Worm (Caenorhabditis elegans) whole organism, L1 larva: ENCODE measurements around the gene drd-5.

ENCODE experiments used
- fos-1 ChIP-seq: fragments of 150-350 bp; optimal IDR thresholded peaks from 2 replicates; lab custom pipeline; 2014; ENCODE audit warnings: missing biosample characterization, missing genetic modification characterization
- jun-1 ChIP-seq: fragments of 150-350 bp; optimal IDR thresholded peaks from 2 replicates; lab custom pipeline; 2014; ENCODE audit warnings: missing biosample characterization, missing genetic modification reagents, missing genetic modification characterization
- skn-1 ChIP-seq: fragments of 150-350 bp; optimal IDR thresholded peaks from 2 replicates; lab custom pipeline; 2014; ENCODE audit warnings: missing biosample characterization, missing genetic modification characterization
- unc-62 ChIP-seq: fragments of 150-350 bp; optimal IDR thresholded peaks from 2 replicates; lab custom pipeline; 2014; ENCODE audit warnings: missing biosample characterization, missing genetic modification reagents, missing genetic modification characterization

DNA sequence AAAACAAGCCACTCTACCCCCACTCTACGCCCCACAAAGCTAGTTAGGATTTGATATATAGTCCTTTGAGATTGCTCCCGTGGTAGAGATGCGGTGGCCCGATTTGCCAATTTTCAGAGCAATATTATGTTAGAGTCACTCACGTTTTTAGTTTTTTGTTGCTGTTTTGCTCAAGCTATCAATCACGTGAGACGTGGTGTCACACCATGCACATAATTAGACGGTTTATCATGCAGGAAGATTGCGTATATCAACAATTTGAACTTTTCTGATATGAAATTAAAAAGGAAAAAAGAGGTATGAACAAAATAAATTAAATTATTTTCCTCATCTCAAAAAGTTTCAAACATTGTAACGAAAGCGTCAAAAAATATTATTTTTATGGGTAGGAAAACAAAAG lies 10.2 kb upstream of the drd-5 start:
- TF ChIP-seq unc-62, result no peak
- TF ChIP-seq fos-1 (tag; lab: Kevin White, UChicago), result no peak
- TF ChIP-seq skn-1 (tag; lab: Kevin White, UChicago), result no peak
- no peak for TF ChIP-seq jun-1 (tag; lab: Kevin White, UChicago)
